Worm (Caenorhabditis elegans) whole organism, early embryonic: Measurements from ENCODE around the gene srb-13.

Experiments
- B0310.2 ChIP-seq: sonication (generic microtip); optimal IDR thresholded peaks from 2 replicates; lab custom pipeline; 2016; ENCODE audit warnings: mild to moderate bottlenecking, missing genetic modification characterization, missing compliant biosample characterization
- F13C5.2 ChIP-seq: sonication (generic microtip); optimal IDR thresholded peaks from 2 replicates; lab custom pipeline; 2017; ENCODE audit warnings: mild to moderate bottlenecking, missing genetic modification characterization, inconsistent platforms, missing compliant biosample characterization
- aly-1 ChIP-seq: sonication (generic microtip); optimal IDR thresholded peaks from 2 replicates; lab custom pipeline; 2016; ENCODE audit warnings: missing genetic modification characterization, missing compliant biosample characterization
- ama-1 ChIP-seq: fragments of 150-350 bp; optimal IDR thresholded peaks from 2 replicates; lab custom pipeline; 2014
- ceh-13 ChIP-seq: fragments of 200-800 bp; sonication (Bioruptor generic); optimal IDR thresholded peaks from 2 replicates; lab custom pipeline; 2018; ENCODE audit warnings: mild to moderate bottlenecking, missing genetic modification characterization, missing compliant biosample characterization
- ceh-36 ChIP-seq: sonication (generic microtip); optimal IDR thresholded peaks from 2 replicates; lab custom pipeline; 2016; ENCODE audit warnings: missing genetic modification characterization, inconsistent platforms, missing compliant biosample characterization
- ets-7 ChIP-seq: sonication (generic microtip); optimal IDR thresholded peaks from 2 replicates; lab custom pipeline; 2016; ENCODE audit warnings: missing genotype, missing genetic modification characterization, missing compliant biosample characterization
- flt-1 ChIP-seq: fragments of 200-800 bp; sonication (Bioruptor generic); IDR thresholded peaks from 2 replicates; pipeline ENCODE4 v1.3.6; 2022; ENCODE audit warnings: missing genetic modification characterization, missing compliant biosample characterization
- hmbx-1 ChIP-seq: sonication (generic microtip); optimal IDR thresholded peaks from 2 replicates; lab custom pipeline; 2016; ENCODE audit warnings: mild to moderate bottlenecking, missing genetic modification characterization, missing compliant biosample characterization
- hmg-4 ChIP-seq: fragments of 200-800 bp; sonication (Bioruptor generic); optimal IDR thresholded peaks from 2 replicates; lab custom pipeline; 2018; ENCODE audit warnings: mild to moderate bottlenecking, missing genetic modification characterization, missing compliant biosample characterization
- hnd-1 ChIP-seq: sonication (generic microtip); optimal IDR thresholded peaks from 2 replicates; lab custom pipeline; 2016; ENCODE audit warnings: missing genetic modification characterization, missing compliant biosample characterization
- pes-1 ChIP-seq: fragments of 200-800 bp; sonication (Bioruptor generic); IDR thresholded peaks from 2 replicates; pipeline ENCODE4 v1.3.6; 2022; ENCODE audit warnings: missing genetic modification reagents, missing genetic modification characterization, missing compliant biosample characterization
- scrt-1 ChIP-seq: fragments of 200-800 bp; sonication (Bioruptor generic); IDR thresholded peaks from 2 replicates; pipeline ENCODE4 v1.3.6; 2022; ENCODE audit warnings: missing genetic modification characterization, missing compliant biosample characterization
- sea-1 ChIP-seq: fragments of 200-800 bp; sonication (Bioruptor generic); conservative IDR thresholded peaks from 2 replicates; pipeline ENCODE4 v1.3.6; 2022; ENCODE audit warnings: missing genetic modification characterization, missing compliant biosample characterization
- tbx-11 ChIP-seq: fragments of 200-800 bp; sonication (Bioruptor generic); IDR thresholded peaks from 2 replicates; pipeline ENCODE4 v1.3.6; 2022; ENCODE audit warnings: missing genetic modification characterization, missing compliant biosample characterization
- tbx-37 ChIP-seq: fragments of 200-800 bp; sonication (Bioruptor generic); conservative IDR thresholded peaks from 2 replicates; pipeline ENCODE4 v1.3.6; 2022; ENCODE audit warnings: missing genetic modification reagents, missing genetic modification characterization, missing compliant biosample characterization
- tra-4 ChIP-seq: sonication (generic microtip); optimal IDR thresholded peaks from 2 replicates; lab custom pipeline; 2017; ENCODE audit warnings: missing genetic modification characterization, missing compliant biosample characterization

srb-13 gene

ce11 chrII:5176934-5177333 is 19.5 kb upstream of the srb-13 start:
- no peak for TF ChIP-seq ama-1

- TF ChIP-seq pes-1 (GFP tag; lab: Robert Waterston, UW) (no peak), ama-1 (no peak), flt-1 (GFP tag; lab: Robert Waterston, UW) (no peak), tbx-37 (GFP tag; lab: Robert Waterston, UW) (no peak), B0310.2 (tag; lab: Kevin White, UChicago) (no peak)
These were observed 16.9 kb upstream of the srb-13 start, which contains the start of gene C27D6.3 for ce11 chrII:5174370-5174769. TSS of gene C27D6.3 (minus strand) at chrII:5174470.

ce11 chrII:5172451-5172850 is 15.0 kb upstream of the srb-13 start, which contains the start of gene C27D6.1:
TSS of gene C27D6.1 (plus strand) at chrII:5172751.
- no peak for TF ChIP-seq scrt-1 (GFP tag; lab: Robert Waterston, UW)
- TF ChIP-seq hmg-4 (GFP tag; lab: Kevin White, UChicago): no peak
- TF ChIP-seq hnd-1: no peak
- no peak for TF ChIP-seq flt-1 (GFP tag; lab: Robert Waterston, UW)
- TF ChIP-seq pes-1 (GFP tag; lab: Robert Waterston, UW): no peak
- TF ChIP-seq ceh-13: no peak
- TF ChIP-seq F13C5.2 (tag; lab: Kevin White, UChicago): no peak
- no peak for TF ChIP-seq B0310.2 (tag; lab: Kevin White, UChicago)
- TF ChIP-seq aly-1 (tag; lab: Kevin White, UChicago): no peak
- TF ChIP-seq tbx-11 (GFP tag; lab: Robert Waterston, UW): no peak
- TF ChIP-seq tbx-37 (GFP tag; lab: Robert Waterston, UW): no peak
- TF ChIP-seq ama-1: no peak
- no peak for TF ChIP-seq ets-7 (tag; lab: Kevin White, UChicago)
- TF ChIP-seq sea-1 (GFP tag; lab: Robert Waterston, UW): no peak
- TF ChIP-seq ceh-36: no peak
- no peak for TF ChIP-seq tra-4 (tag; lab: Kevin White, UChicago)
- no peak for TF ChIP-seq hmbx-1 (tag; lab: Kevin White, UChicago)

ce11 chrII:5171610-5172009 is 14.2 kb upstream of the srb-13 start, which contains the start of gene C27D6.15:
TSS of gene C27D6.15 (plus strand) at chrII:5171910.
- no peak for TF ChIP-seq ama-1
- TF ChIP-seq B0310.2 (tag; lab: Kevin White, UChicago): no peak
- TF ChIP-seq ets-7 (tag; lab: Kevin White, UChicago): no peak
- TF ChIP-seq hmg-4 (GFP tag; lab: Kevin White, UChicago): no peak
- TF ChIP-seq F13C5.2 (tag; lab: Kevin White, UChicago): no peak
- no peak for TF ChIP-seq flt-1 (GFP tag; lab: Robert Waterston, UW)
- TF ChIP-seq scrt-1 (GFP tag; lab: Robert Waterston, UW): no peak
- TF ChIP-seq aly-1 (tag; lab: Kevin White, UChicago): no peak
- no peak for TF ChIP-seq hnd-1
- TF ChIP-seq ceh-36: no peak
- TF ChIP-seq tra-4 (tag; lab: Kevin White, UChicago): no peak
- TF ChIP-seq tbx-37 (GFP tag; lab: Robert Waterston, UW): no peak
- TF ChIP-seq sea-1 (GFP tag; lab: Robert Waterston, UW): no peak
- no peak for TF ChIP-seq ceh-13
- no peak for TF ChIP-seq hmbx-1 (tag; lab: Kevin White, UChicago)
- TF ChIP-seq pes-1 (GFP tag; lab: Robert Waterston, UW): no peak
- TF ChIP-seq tbx-11 (GFP tag; lab: Robert Waterston, UW): no peak

ce11 chrII:5170932-5171331 is 13.5 kb upstream of the srb-13 start, which contains the start of gene srb-1:
TSS of gene srb-1 (minus strand) at chrII:5171032.
- no peak for TF ChIP-seq tbx-37 (GFP tag; lab: Robert Waterston, UW)

- TF ChIP-seq tbx-11 (GFP tag; lab: Robert Waterston, UW): no peak
- no peak for TF ChIP-seq flt-1 (GFP tag; lab: Robert Waterston, UW)
- TF ChIP-seq B0310.2 (tag; lab: Kevin White, UChicago): no peak
- TF ChIP-seq aly-1 (tag; lab: Kevin White, UChicago): no peak
- no peak for TF ChIP-seq F13C5.2 (tag; lab: Kevin White, UChicago)
- TF ChIP-seq tra-4 (tag; lab: Kevin White, UChicago): no peak
- TF ChIP-seq tbx-37 (GFP tag; lab: Robert Waterston, UW): no peak
- TF ChIP-seq sea-1 (GFP tag; lab: Robert Waterston, UW): no peak
- TF ChIP-seq ceh-13: no peak
- no peak for TF ChIP-seq ama-1
- no peak for TF ChIP-seq hmbx-1 (tag; lab: Kevin White, UChicago)
These were observed 9.3 kb upstream of the srb-13 start, which contains the start of gene srb-3 for ce11 chrII:5166738-5167137. TSS of gene srb-3 (minus strand) at chrII:5166838.

- TF ChIP-seq hmbx-1 (tag; lab: Kevin White, UChicago) (no peak), aly-1 (tag; lab: Kevin White, UChicago) (no peak), B0310.2 (tag; lab: Kevin White, UChicago) (no peak), F13C5.2 (tag; lab: Kevin White, UChicago) (no peak), flt-1 (GFP tag; lab: Robert Waterston, UW) (no peak), ceh-13 (no peak), scrt-1 (GFP tag; lab: Robert Waterston, UW) (no peak), ama-1 (no peak), hnd-1 (no peak), pes-1 (GFP tag; lab: Robert Waterston, UW) (no peak), tbx-11 (GFP tag; lab: Robert Waterston, UW) (no peak), tra-4 (tag; lab: Kevin White, UChicago) (no peak), ceh-36 (no peak), sea-1 (GFP tag; lab: Robert Waterston, UW) (no peak), hmg-4 (GFP tag; lab: Kevin White, UChicago) (no peak), ets-7 (tag; lab: Kevin White, UChicago) (no peak), tbx-37 (GFP tag; lab: Robert Waterston, UW) (no peak)
These were observed 5.9 kb upstream of the srb-13 start, which contains the start of gene srb-5 for ce11 chrII:5163283-5163682. TSS of gene srb-5 (minus strand) at chrII:5163383.
